Worm (Caenorhabditis elegans) whole organism, midembryonic: Measurements from ENCODE around the gene T05A8.7.

ENCODE experiments used
- flt-1 ChIP-seq: fragments of 200-800 bp; sonication (Bioruptor generic); IDR thresholded peaks from 2 replicates; pipeline ENCODE4 v1.3.6; 2022; ENCODE audit warnings: missing genetic modification characterization, missing compliant biosample characterization
- med-1 ChIP-seq: sonication (generic microtip); optimal IDR thresholded peaks from 2 replicates; lab custom pipeline; 2017; ENCODE audit warnings: missing genetic modification characterization, mild to moderate bottlenecking, missing compliant biosample characterization, antibody characterized with exemption, missing genetic modification reagents; ENCODE audit not compliant: insufficient read depth
- tab-1 ChIP-seq: fragments of 200-800 bp; sonication (Bioruptor generic); IDR thresholded peaks from 2 replicates; pipeline ENCODE4 v1.3.6; 2022; ENCODE audit warnings: missing genetic modification characterization, missing compliant biosample characterization

DNA sequence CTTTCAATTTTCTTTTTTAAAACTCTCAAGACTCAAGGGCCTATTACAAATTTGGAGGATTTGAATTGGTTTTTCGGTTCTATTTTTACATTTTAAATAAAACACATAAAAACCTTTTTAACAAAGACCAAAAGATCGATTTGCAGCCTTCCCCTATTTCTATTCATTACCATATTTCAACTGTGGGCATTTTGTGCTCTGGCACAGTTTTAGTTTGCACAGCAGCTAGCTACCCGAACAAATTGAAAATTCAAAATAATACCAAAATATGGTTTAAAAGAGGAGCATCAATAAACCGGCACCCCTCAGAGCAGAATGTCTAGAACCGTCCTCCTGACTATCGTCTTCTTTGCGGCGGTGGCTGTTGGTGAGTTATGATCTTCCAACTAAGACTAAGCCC is 39.2 kb upstream of the T05A8.7 start, which contains the start of gene F08D12.2:
- TF ChIP-seq tab-1 (GFP tag; lab: Robert Waterston, UW) (no peak), flt-1 (no peak), med-1 (GFP tag; lab: Kevin White, UChicago) (no peak)
